Worm (Caenorhabditis elegans) whole organism, early embryonic: Measurements from ENCODE around the gene F38B6.4.

Experiments used
- B0310.2 ChIP-seq: sonication (generic microtip); optimal IDR thresholded peaks from 2 replicates; lab custom pipeline; 2016; ENCODE audit warnings: mild to moderate bottlenecking, missing genetic modification characterization, missing compliant biosample characterization
- aly-1 ChIP-seq: sonication (generic microtip); optimal IDR thresholded peaks from 2 replicates; lab custom pipeline; 2016; ENCODE audit warnings: missing genetic modification characterization, missing compliant biosample characterization
- ama-1 ChIP-seq: fragments of 150-350 bp; optimal IDR thresholded peaks from 2 replicates; lab custom pipeline; 2014
- ceh-13 ChIP-seq: fragments of 200-800 bp; sonication (Bioruptor generic); optimal IDR thresholded peaks from 2 replicates; lab custom pipeline; 2018; ENCODE audit warnings: mild to moderate bottlenecking, missing genetic modification characterization, missing compliant biosample characterization
- ets-7 ChIP-seq: sonication (generic microtip); optimal IDR thresholded peaks from 2 replicates; lab custom pipeline; 2016; ENCODE audit warnings: missing genotype, missing genetic modification characterization, missing compliant biosample characterization
- flt-1 ChIP-seq: fragments of 200-800 bp; sonication (Bioruptor generic); IDR thresholded peaks from 2 replicates; pipeline ENCODE4 v1.3.6; 2022; ENCODE audit warnings: missing genetic modification characterization, missing compliant biosample characterization
- hmbx-1 ChIP-seq: sonication (generic microtip); optimal IDR thresholded peaks from 2 replicates; lab custom pipeline; 2016; ENCODE audit warnings: mild to moderate bottlenecking, missing genetic modification characterization, missing compliant biosample characterization
- hnd-1 ChIP-seq: sonication (generic microtip); optimal IDR thresholded peaks from 2 replicates; lab custom pipeline; 2016; ENCODE audit warnings: missing genetic modification characterization, missing compliant biosample characterization
- pes-1 ChIP-seq: fragments of 200-800 bp; sonication (Bioruptor generic); IDR thresholded peaks from 2 replicates; pipeline ENCODE4 v1.3.6; 2022; ENCODE audit warnings: missing genetic modification reagents, missing genetic modification characterization, missing compliant biosample characterization
- tbx-11 ChIP-seq: fragments of 200-800 bp; sonication (Bioruptor generic); IDR thresholded peaks from 2 replicates; pipeline ENCODE4 v1.3.6; 2022; ENCODE audit warnings: missing genetic modification characterization, missing compliant biosample characterization
- tra-4 ChIP-seq: sonication (generic microtip); optimal IDR thresholded peaks from 2 replicates; lab custom pipeline; 2017; ENCODE audit warnings: missing genetic modification characterization, missing compliant biosample characterization

- TF ChIP-seq B0310.2 (tag; lab: Kevin White, UChicago) (no peak), hnd-1 (tag; lab: Kevin White, UChicago) (no peak), tra-4 (tag; lab: Kevin White, UChicago) (no peak), ama-1 (lab: Kevin White, UChicago) (no peak), pes-1 (GFP tag; lab: Robert Waterston, UW) (no peak), tbx-11 (GFP tag; lab: Robert Waterston, UW) (no peak), aly-1 (tag; lab: Kevin White, UChicago) (no peak), ceh-13 (GFP tag; lab: Kevin White, UChicago) (no peak), ets-7 (no peak), hmbx-1 (tag; lab: Kevin White, UChicago) (no peak), flt-1 (no peak)
Observed at ce11 chrX:6642798-6643197, 31.9 kb upstream of the F38B6.4 start.
